Fruit fly (Drosophila melanogaster): Measurements from ENCODE around the gene Hus1-like.

dm6 chr3R:4780262-4780661 lies 31.6 kb downstream of the Hus1-like start, which contains the start of gene CG14655:
- TF ChIP-seq Mnt (GFP tag; optimal IDR thresholded peaks at IDR 0.05), result no peak
- TF ChIP-seq CG14711 (tag; optimal IDR thresholded peaks at IDR 0.05), result no peak
- TF ChIP-seq CG7045 (GFP tag; optimal IDR thresholded peaks at IDR 0.05), result no peak
- no peak for TF ChIP-seq CG1620 (GFP tag; optimal IDR thresholded peaks at IDR 0.05)
- no peak for TF ChIP-seq kay (GFP tag; ENCODE audit: borderline replicate concordance)
- TF ChIP-seq CG11617 (GFP tag; optimal IDR thresholded peaks at IDR 0.05), result no peak
- no peak for TF ChIP-seq CG5204 (GFP tag; optimal IDR thresholded peaks at IDR 0.05)
- no peak for TF ChIP-seq CG33017 (tag; optimal IDR thresholded peaks at IDR 0.05)

All from whole organism, adult.